Fruit fly (Drosophila melanogaster) whole organism, prepupa: ENCODE measurements around the gene CG7362.

Source experiments
- CG10631 ChIP-seq: fragments of 200-800 bp; sonication (Bioruptor generic); optimal IDR thresholded peaks from 2 replicates; lab custom pipeline; 2016; ENCODE audit warnings: missing biosample characterization, missing genetic modification characterization
- CG11762 ChIP-seq: fragments of 200-800 bp; sonication (Bioruptor generic); optimal IDR thresholded peaks from 3 replicates; lab custom pipeline; 2016; ENCODE audit warnings: missing biosample characterization, missing genetic modification characterization; ENCODE audit not compliant: insufficient read depth
- CG15336 ChIP-seq: fragments of 200-800 bp; sonication (Bioruptor generic); IDR thresholded peaks from 2 replicates; pipeline ENCODE4 v1.3.6; 2022; ENCODE audit warnings: missing biosample characterization, missing genetic modification characterization
- CG1621 ChIP-seq: fragments of 200-800 bp; sonication (Bioruptor generic); optimal IDR thresholded peaks from 3 replicates; lab custom pipeline; 2018; ENCODE audit warnings: missing biosample characterization, mild to moderate bottlenecking, missing genetic modification characterization
- CG16779 ChIP-seq: fragments of 200-800 bp; sonication (Bioruptor generic); optimal IDR thresholded peaks from 3 replicates; lab custom pipeline; 2017; ENCODE audit warnings: missing biosample characterization, mild to moderate bottlenecking, missing genetic modification characterization
- CG3032 ChIP-seq: fragments of 200-800 bp; optimal IDR thresholded peaks from 2 replicates; lab custom pipeline; 2019; ENCODE audit warnings: missing biosample characterization, mild to moderate bottlenecking, missing genetic modification characterization, moderate library complexity
- CG31627 ChIP-seq: fragments of 200-800 bp; sonication (Bioruptor generic); optimal IDR thresholded peaks from 3 replicates; lab custom pipeline; 2016; ENCODE audit warnings: missing biosample characterization, missing genetic modification characterization
- CG32006 ChIP-seq: fragments of 200-800 bp; sonication (Bioruptor generic); optimal IDR thresholded peaks from 3 replicates; lab custom pipeline; 2017; ENCODE audit warnings: missing biosample characterization, mild to moderate bottlenecking, missing genetic modification characterization
- CG34406 ChIP-seq: fragments of 200-800 bp; sonication (Bioruptor generic); optimal IDR thresholded peaks from 3 replicates; lab custom pipeline; 2016; ENCODE audit warnings: missing biosample characterization, missing genetic modification characterization
- CG3919 ChIP-seq: fragments of 200-800 bp; sonication (Bioruptor generic); optimal IDR thresholded peaks from 3 replicates; lab custom pipeline; 2016; ENCODE audit warnings: missing biosample characterization, missing genetic modification characterization
- CG6163 ChIP-seq: fragments of 200-800 bp; sonication (Bioruptor generic); IDR thresholded peaks from 3 replicates; pipeline ENCODE4 v1.3.6; 2022; ENCODE audit warnings: missing biosample characterization, missing genetic modification characterization
- CG6276 ChIP-seq: fragments of 200-800 bp; sonication (Bioruptor generic); optimal IDR thresholded peaks from 2 replicates; lab custom pipeline; 2017; ENCODE audit warnings: missing biosample characterization, mild to moderate bottlenecking, missing genetic modification characterization
- CG6792 ChIP-seq: fragments of 200-800 bp; sonication (Bioruptor generic); optimal IDR thresholded peaks from 3 replicates; lab custom pipeline; 2016; ENCODE audit warnings: missing biosample characterization, missing genetic modification characterization
- CG6854 ChIP-seq: fragments of 200-800 bp; sonication (Bioruptor generic); optimal IDR thresholded peaks from 2 replicates; lab custom pipeline; 2017; ENCODE audit warnings: missing biosample characterization, mild to moderate bottlenecking, missing genetic modification characterization
- CG7368 ChIP-seq: fragments of 200-800 bp; sonication (Bioruptor generic); optimal IDR thresholded peaks from 3 replicates; lab custom pipeline; 2016; ENCODE audit warnings: missing biosample characterization, missing genetic modification characterization
- CG8119 ChIP-seq: fragments of 200-800 bp; sonication (Bioruptor generic); IDR thresholded peaks from 3 replicates; pipeline ENCODE4 v1.3.6; 2022; ENCODE audit warnings: missing biosample characterization, missing genetic modification characterization
- CG8632 ChIP-seq: fragments of 200-800 bp; sonication (Bioruptor generic); optimal IDR thresholded peaks from 3 replicates; lab custom pipeline; 2016; ENCODE audit warnings: missing biosample characterization, missing genetic modification characterization
- CG9139 ChIP-seq: fragments of 200-800 bp; sonication (Bioruptor generic); optimal IDR thresholded peaks from 3 replicates; lab custom pipeline; 2017; ENCODE audit warnings: missing biosample characterization, mild to moderate bottlenecking, missing genetic modification characterization
- Eip78C ChIP-seq: fragments of 200-800 bp; sonication (Bioruptor generic); peaks from one replicate; lab custom pipeline; 2016; ENCODE audit warnings: missing biosample characterization, missing genetic modification characterization
- Eip93F ChIP-seq: fragments of 200-800 bp; sonication (Bioruptor generic); optimal IDR thresholded peaks from 2 replicates; lab custom pipeline; 2016; ENCODE audit warnings: missing biosample characterization, mild to moderate bottlenecking, missing genetic modification characterization
- Ets96B ChIP-seq: fragments of 200-800 bp; optimal IDR thresholded peaks from 2 replicates; lab custom pipeline; 2019; ENCODE audit warnings: missing biosample characterization, mild to moderate bottlenecking, missing genetic modification characterization, moderate library complexity
- Gug ChIP-seq: fragments of 200-800 bp; sonication (Bioruptor generic); IDR thresholded peaks from 2 replicates; pipeline ENCODE4 v1.3.6; 2022; ENCODE audit warnings: missing biosample characterization, missing genetic modification characterization
- Hr38 ChIP-seq: sonication (Bioruptor generic); optimal IDR thresholded peaks from 2 replicates; lab custom pipeline; 2016; ENCODE audit warnings: missing biosample characterization, missing genetic modification characterization
- Hr39 ChIP-seq: fragments of 200-800 bp; sonication (Bioruptor generic); optimal IDR thresholded peaks from 2 replicates; lab custom pipeline; 2016; ENCODE audit warnings: missing biosample characterization, missing genetic modification characterization
- Hr4 ChIP-seq: fragments of 200-800 bp; sonication (Bioruptor generic); optimal IDR thresholded peaks from 3 replicates; lab custom pipeline; 2016; ENCODE audit warnings: missing biosample characterization, missing genetic modification characterization
- Lpt ChIP-seq: fragments of 200-800 bp; sonication (Bioruptor generic); optimal IDR thresholded peaks from 3 replicates; lab custom pipeline; 2016; ENCODE audit warnings: missing biosample characterization, missing genetic modification characterization
- Met ChIP-seq: fragments of 200-800 bp; sonication (Bioruptor generic); optimal IDR thresholded peaks from 3 replicates; lab custom pipeline; 2016; ENCODE audit warnings: missing biosample characterization, missing genetic modification characterization
- OdsH ChIP-seq: fragments of 200-800 bp; sonication (Bioruptor generic); optimal IDR thresholded peaks from 3 replicates; lab custom pipeline; 2016; ENCODE audit warnings: missing biosample characterization, missing genetic modification characterization
- Smox ChIP-seq: fragments of 200-800 bp; sonication (Bioruptor generic); optimal IDR thresholded peaks from 3 replicates; lab custom pipeline; 2016; ENCODE audit warnings: missing biosample characterization, missing genetic modification characterization
- Sox102F ChIP-seq: fragments of 200-800 bp; sonication (Bioruptor generic); optimal IDR thresholded peaks from 2 replicates; lab custom pipeline; 2016; ENCODE audit warnings: missing biosample characterization, mild to moderate bottlenecking, missing genetic modification characterization
- Sox14 ChIP-seq: fragments of 200-800 bp; sonication (Bioruptor generic); optimal IDR thresholded peaks from 3 replicates; lab custom pipeline; 2016; ENCODE audit warnings: missing biosample characterization, missing genetic modification characterization
- cyc ChIP-seq: fragments of 200-800 bp; sonication (Bioruptor generic); optimal IDR thresholded peaks from 3 replicates; lab custom pipeline; 2016; ENCODE audit warnings: missing biosample characterization, missing genetic modification characterization
- dac ChIP-seq: fragments of 200-800 bp; sonication (Bioruptor generic); optimal IDR thresholded peaks from 2 replicates; lab custom pipeline; 2017; ENCODE audit warnings: missing biosample characterization, mild to moderate bottlenecking, missing genetic modification characterization
- dsx ChIP-seq: fragments of 200-800 bp; optimal IDR thresholded peaks from 3 replicates; lab custom pipeline; 2019; ENCODE audit warnings: missing biosample characterization, mild to moderate bottlenecking, missing genetic modification characterization, moderate library complexity; ENCODE audit not compliant: poor library complexity, severe bottlenecking
- eg ChIP-seq: fragments of 200-800 bp; sonication (Bioruptor generic); IDR thresholded peaks from 3 replicates; pipeline ENCODE4 v1.3.6; 2022; ENCODE audit warnings: missing biosample characterization, missing genetic modification characterization
- esn ChIP-seq: fragments of 200-800 bp; sonication (Bioruptor generic); optimal IDR thresholded peaks from 2 replicates; lab custom pipeline; 2016; ENCODE audit warnings: missing biosample characterization, mild to moderate bottlenecking, missing genetic modification characterization, moderate library complexity
- fd59A ChIP-seq: fragments of 200-800 bp; sonication (Bioruptor generic); optimal IDR thresholded peaks from 2 replicates; lab custom pipeline; 2017; ENCODE audit warnings: missing biosample characterization, mild to moderate bottlenecking, missing genetic modification characterization, missing genetic modification reagents
- fd85E ChIP-seq: fragments of 200-800 bp; sonication (Bioruptor generic); optimal IDR thresholded peaks from 3 replicates; lab custom pipeline; 2016; ENCODE audit warnings: missing biosample characterization, missing genetic modification characterization
- fkh ChIP-seq: fragments of 200-800 bp; sonication (Bioruptor generic); optimal IDR thresholded peaks from 3 replicates; lab custom pipeline; 2017; ENCODE audit warnings: missing biosample characterization, mild to moderate bottlenecking, missing genetic modification characterization, moderate library complexity
- lz ChIP-seq: fragments of 200-800 bp; sonication (Bioruptor generic); optimal IDR thresholded peaks from 3 replicates; lab custom pipeline; 2016; ENCODE audit warnings: missing biosample characterization, missing genetic modification characterization
- net ChIP-seq: fragments of 200-800 bp; sonication (Bioruptor generic); optimal IDR thresholded peaks from 3 replicates; lab custom pipeline; 2016; ENCODE audit warnings: missing biosample characterization, missing genetic modification characterization
- salr ChIP-seq, 2 experiments: fragments of 200-800 bp; sonication (Bioruptor generic); optimal IDR thresholded peaks; 3 replicates each; lab custom pipeline; 2016 to 2018; ENCODE audit warnings: missing biosample characterization in 2 of 2, missing genetic modification characterization in 2 of 2, mild to moderate bottlenecking in 1 of 2
- ss ChIP-seq, 2 experiments: fragments of 200-800 bp; sonication (Bioruptor generic); optimal IDR thresholded peaks; 2 replicates in 1 of 2; 3 replicates in 1 of 2; lab custom pipeline; 2017 to 2018; ENCODE audit warnings: mild to moderate bottlenecking in 2 of 2, missing biosample characterization in 2 of 2, missing genetic modification characterization in 2 of 2, moderate library complexity in 1 of 2

CG7362 gene

DNA sequence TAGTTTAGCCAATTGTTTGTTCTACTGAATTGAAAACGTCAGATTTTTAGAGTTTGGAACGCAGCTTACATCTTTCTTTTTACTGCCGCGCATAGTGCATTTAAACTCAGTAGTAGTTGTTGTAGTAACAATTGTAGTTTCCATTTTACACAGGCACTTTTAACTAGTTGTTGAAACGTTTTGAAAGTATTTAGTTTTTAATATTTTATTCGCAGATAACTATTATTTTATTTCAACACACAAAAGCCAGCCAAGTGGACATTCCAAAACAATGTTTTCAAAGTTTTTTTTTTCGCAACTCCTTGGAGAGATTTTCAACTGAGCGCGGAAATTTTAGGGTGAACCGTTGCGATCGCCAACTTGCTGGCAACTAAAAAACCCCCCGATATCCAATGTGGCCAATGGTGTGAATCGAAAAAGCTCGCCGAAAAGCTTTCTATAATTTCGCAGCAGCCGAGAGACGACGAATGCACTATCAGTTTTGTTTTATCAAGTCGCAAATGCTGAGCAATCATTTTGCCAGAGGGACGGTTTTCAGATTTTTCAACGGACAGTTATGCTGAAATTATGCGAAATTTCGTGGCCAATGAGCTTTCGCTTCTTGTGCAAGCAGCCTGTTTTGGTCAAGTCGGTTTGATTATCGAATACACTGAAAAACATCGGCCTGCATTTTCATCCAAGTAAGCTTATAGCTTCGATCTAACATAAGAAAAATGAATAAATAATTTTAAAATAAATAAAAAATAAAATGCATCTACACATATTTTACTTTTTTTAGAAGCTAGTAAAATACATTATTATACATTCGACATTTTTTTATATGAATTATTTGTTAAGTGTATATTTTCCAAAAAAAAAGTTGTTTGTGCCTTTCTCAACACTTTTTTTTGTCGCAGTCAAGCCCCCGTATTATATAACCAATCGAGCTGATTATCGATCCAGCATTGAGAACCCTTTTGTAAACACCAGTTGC, 25.3 kb downstream of the CG7362 start (continued):
- TF ChIP-seq CG7368 (GFP tag; lab: Kevin White, UChicago) (peak; percentile 69), cyc (GFP tag; lab: Kevin White, UChicago) (peak; percentile 63), CG3919 (GFP tag; lab: Kevin White, UChicago) (peak; percentile 84), esn (GFP tag; lab: Kevin White, UChicago) (peak; percentile 71), CG16779 (no peak), salr (GFP tag; optimal IDR thresholded peaks at IDR 0.05; lab: Kevin White, UChicago) (peak in 1 of 2 experiments; percentile 58), fkh (GFP tag; lab: Kevin White, UChicago) (no peak), CG6792 (GFP tag; lab: Kevin White, UChicago) (peak; percentile 68), Smox (peak; percentile 65), eg (peak; percentile 79)

DNA sequence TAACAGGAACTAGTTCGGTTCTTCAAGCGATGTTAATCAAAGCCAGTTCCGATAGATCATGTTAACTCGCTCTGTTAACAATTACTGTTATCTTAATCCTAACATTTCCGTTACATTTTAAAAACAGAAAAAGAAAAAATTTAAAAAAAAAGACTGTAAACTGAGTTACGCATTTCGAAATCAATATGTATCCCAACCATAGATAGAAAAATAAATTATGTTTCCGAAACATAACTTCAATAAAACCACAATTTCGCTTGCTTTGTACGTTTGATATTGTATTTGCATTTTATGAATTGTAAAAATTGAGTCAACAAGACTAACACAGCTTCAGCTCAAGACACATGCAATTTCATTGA, 29.8 kb downstream of the CG7362 start:
- TF ChIP-seq CG6854 (no peak), fd85E (GFP tag; lab: Kevin White, UChicago) (peak; percentile 41)

DNA sequence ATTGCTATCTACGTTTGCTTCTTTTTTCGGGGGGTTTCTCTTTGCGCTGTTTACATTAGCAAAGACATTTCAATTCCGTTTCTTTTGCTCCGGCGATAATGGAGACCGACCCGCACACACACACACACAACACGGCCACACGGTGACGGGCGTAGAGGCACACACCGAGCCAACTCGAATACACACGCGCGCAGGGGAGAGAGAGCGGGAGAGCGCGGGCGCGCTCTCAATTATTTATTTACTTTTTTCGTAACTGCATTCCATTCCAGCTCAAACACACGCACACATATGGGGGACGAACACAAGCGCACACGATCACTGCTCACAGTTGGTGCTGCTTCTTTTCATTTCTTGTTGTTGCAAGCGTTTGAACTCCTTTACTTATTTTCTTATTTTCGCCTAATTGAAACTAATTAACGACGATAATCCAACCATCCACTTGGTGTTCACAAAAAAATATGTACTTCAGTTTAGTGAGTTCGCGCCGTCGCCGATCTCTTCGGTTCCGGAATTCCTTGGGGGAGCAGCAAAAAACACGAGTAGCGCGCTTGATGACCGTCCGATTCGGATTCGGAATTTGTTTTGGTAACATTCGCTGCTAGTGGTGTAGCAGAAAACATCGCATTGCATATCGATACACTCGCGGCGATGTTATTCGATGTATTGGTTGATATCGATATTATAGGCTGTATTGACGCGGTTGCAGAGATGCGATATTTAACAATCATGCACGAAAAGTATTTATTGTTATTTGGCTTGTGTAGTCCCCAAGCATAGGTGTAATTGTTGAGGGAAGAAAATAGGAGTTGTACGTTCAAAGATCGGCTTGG, 30.4 kb downstream of the CG7362 start, which contains the start of gene kibra:
Gene kibra (minus strand): TSS at position 591 of the 830 bp plus-strand sequence.
- TF ChIP-seq CG34406 (GFP tag; lab: Kevin White, UChicago) (no peak), CG8119 (GFP tag; lab: Robert Waterston, UW) (no peak), Ets96B (tag; lab: Kevin White, UChicago) (peak; percentile 23), CG6276 (GFP tag; lab: Kevin White, UChicago) (peak; percentile 32), Hr38 (GFP tag; lab: Kevin White, UChicago) (no peak), Hr39 (GFP tag; lab: Kevin White, UChicago) (peak; percentile 78), dsx (GFP tag; lab: Kevin White, UChicago) (peak; percentile 33), CG8632 (no peak), Gug (GFP tag; lab: Robert Waterston, UW) (no peak), CG15336 (GFP tag; lab: Robert Waterston, UW) (no peak), Lpt (no peak), salr (GFP tag; optimal IDR thresholded peaks at IDR 0.05; lab: Kevin White, UChicago) (no peak), CG10631 (GFP tag; lab: Kevin White, UChicago) (peak; percentile 52), CG9139 (peak; percentile 33), fd85E (GFP tag; lab: Kevin White, UChicago) (no peak), Met (GFP tag; lab: Kevin White, UChicago) (peak; percentile 41), OdsH (GFP tag; lab: Kevin White, UChicago) (peak; percentile 54), CG1621 (peak; percentile 67), CG31627 (GFP tag; lab: Kevin White, UChicago) (peak; percentile 67), Eip93F (GFP tag; lab: Kevin White, UChicago) (peak; percentile 45), ss (GFP tag; optimal IDR thresholded peaks at IDR 0.05; lab: Kevin White, UChicago) (peak; percentile 6 to 56), fkh (GFP tag; lab: Kevin White, UChicago) (peak; percentile 98), CG7368 (GFP tag; lab: Kevin White, UChicago) (peak; percentile 1), Eip78C (GFP tag; lab: Kevin White, UChicago) (peak; percentile 76), Sox102F (GFP tag; lab: Kevin White, UChicago) (peak; percentile 56), CG11762 (peak; percentile 41), CG3919 (GFP tag; lab: Kevin White, UChicago) (peak; percentile 63), cyc (GFP tag; lab: Kevin White, UChicago) (peak; percentile 78), CG3032 (tag; lab: Kevin White, UChicago) (peak; percentile 55), net (GFP tag; lab: Kevin White, UChicago) (peak; percentile 2), lz (GFP tag; lab: Kevin White, UChicago) (peak; percentile 65), dac (no peak), Hr4 (GFP tag; lab: Kevin White, UChicago) (peak; percentile 55), fd59A (GFP tag; lab: Kevin White, UChicago) (no peak), CG32006 (peak; percentile 36), CG6163 (GFP tag; lab: Robert Waterston, UW) (no peak), CG6854 (peak; percentile 68), Sox14 (GFP tag; lab: Kevin White, UChicago) (peak; percentile 51), CG6792 (GFP tag; lab: Kevin White, UChicago) (peak; percentile 28)
